Worm (Caenorhabditis elegans) whole organism, young adult: ENCODE results near the gene ZK177.11.
"Not testable (repeated sequence)": the region's sequence is repeated elsewhere in the genome, so short reads cannot be mapped to it uniquely, and the experiment has no call there.

Experiments used
- C06A6.2 ChIP-seq: fragments of 200-800 bp; sonication (Bioruptor generic); conservative IDR thresholded peaks from 2 replicates; pipeline ENCODE4 v1.3.6; 2022; ENCODE audit warnings: missing genetic modification characterization, missing compliant biosample characterization
- D2030.7 ChIP-seq: fragments of 200-800 bp; sonication (Bioruptor generic); IDR thresholded peaks from 2 replicates; pipeline ENCODE4 v1.3.6; 2022; ENCODE audit warnings: missing genetic modification reagents, missing genetic modification characterization, missing compliant biosample characterization
- F37B4.10 ChIP-seq: fragments of 200-800 bp; sonication (Bioruptor generic); IDR thresholded peaks from 2 replicates; pipeline ENCODE4 v1.3.6; 2022; ENCODE audit warnings: missing genetic modification characterization, missing compliant biosample characterization
- F49E8.2 ChIP-seq: sonication (generic microtip); optimal IDR thresholded peaks from 3 replicates; lab custom pipeline; 2017; ENCODE audit warnings: missing genetic modification characterization, mild to moderate bottlenecking, missing compliant biosample characterization, antibody characterized with exemption, moderate library complexity; ENCODE audit not compliant: insufficient read depth
- F55B11.4 ChIP-seq: sonication (generic microtip); optimal IDR thresholded peaks from 2 replicates; lab custom pipeline; 2016; ENCODE audit warnings: missing compliant biosample characterization, missing genetic modification characterization, borderline replicate concordance; ENCODE audit not compliant: insufficient read depth
- T07F8.4 ChIP-seq: sonication (generic microtip); optimal IDR thresholded peaks from 2 replicates; lab custom pipeline; 2016; ENCODE audit warnings: mild to moderate bottlenecking, missing genetic modification characterization, moderate library complexity, missing compliant biosample characterization
- ZK185.1 ChIP-seq: sonication (generic microtip); optimal IDR thresholded peaks from 2 replicates; lab custom pipeline; 2016; ENCODE audit warnings: mild to moderate bottlenecking, missing genetic modification characterization, missing compliant biosample characterization; ENCODE audit not compliant: poor library complexity, severe bottlenecking
- aptf-2 ChIP-seq: fragments of 200-800 bp; sonication (Bioruptor generic); conservative IDR thresholded peaks from 2 replicates; pipeline ENCODE4 v1.3.6; 2022; ENCODE audit warnings: missing genetic modification reagents, missing genetic modification characterization, missing compliant biosample characterization
- atf-7 ChIP-seq: sonication (generic microtip); optimal IDR thresholded peaks from 2 replicates; lab custom pipeline; 2017; ENCODE audit warnings: mild to moderate bottlenecking, missing genetic modification characterization, missing compliant biosample characterization
- attf-3 ChIP-seq: fragments of 200-800 bp; sonication (Bioruptor generic); conservative IDR thresholded peaks from 2 replicates; pipeline ENCODE4 v1.3.6; 2022; ENCODE audit warnings: missing genetic modification reagents, missing genetic modification characterization, missing compliant biosample characterization
- attf-6 ChIP-seq: fragments of 200-800 bp; sonication (Bioruptor generic); IDR thresholded peaks from 2 replicates; pipeline ENCODE4 v1.3.6; 2022; ENCODE audit warnings: missing genetic modification reagents, missing genetic modification characterization, missing compliant biosample characterization
- ccch-3 ChIP-seq: fragments of 200-800 bp; sonication (Bioruptor generic); optimal IDR thresholded peaks from 2 replicates; lab custom pipeline; 2018; ENCODE audit warnings: mild to moderate bottlenecking, missing genetic modification characterization, missing compliant biosample characterization
- cebp-2 ChIP-seq: fragments of 200-800 bp; sonication (Bioruptor generic); IDR thresholded peaks from 2 replicates; pipeline ENCODE4 v1.3.6; 2022; ENCODE audit warnings: missing genetic modification characterization, missing compliant biosample characterization
- ceh-58 ChIP-seq: fragments of 200-800 bp; sonication (Bioruptor generic); IDR thresholded peaks from 2 replicates; pipeline ENCODE4 v1.3.6; 2022; ENCODE audit warnings: missing genetic modification characterization, missing compliant biosample characterization
- ceh-91 ChIP-seq: fragments of 200-800 bp; sonication (Bioruptor generic); IDR thresholded peaks from 2 replicates; pipeline ENCODE4 v1.3.6; 2022; ENCODE audit warnings: missing genetic modification reagents, missing genetic modification characterization, missing compliant biosample characterization
- dpff-1 ChIP-seq: sonication (generic microtip); optimal IDR thresholded peaks from 2 replicates; lab custom pipeline; 2017; ENCODE audit warnings: mild to moderate bottlenecking, missing genetic modification characterization, missing compliant biosample characterization
- efl-1 ChIP-seq: fragments of 150-350 bp; optimal IDR thresholded peaks from 2 replicates; lab custom pipeline; 2014; ENCODE audit warnings: missing biosample characterization, missing genetic modification reagents, missing genetic modification characterization
- egrh-3 ChIP-seq: fragments of 200-800 bp; sonication (Bioruptor generic); IDR thresholded peaks from 2 replicates; pipeline ENCODE4 v1.3.6; 2022; ENCODE audit warnings: missing genetic modification reagents, missing genetic modification characterization, missing compliant biosample characterization
- hmg-1.2 ChIP-seq: fragments of 200-800 bp; sonication (Bioruptor generic); IDR thresholded peaks from 2 replicates; pipeline ENCODE4 v1.3.6; 2022; ENCODE audit warnings: missing genetic modification reagents, missing genetic modification characterization, missing compliant biosample characterization
- hrde-1 ChIP-seq: sonication (generic microtip); optimal IDR thresholded peaks from 2 replicates; lab custom pipeline; 2016; ENCODE audit warnings: missing genetic modification characterization, mild to moderate bottlenecking, missing compliant biosample characterization, moderate library complexity, missing genotype, missing genetic modification reagents, borderline replicate concordance
- lag-1 ChIP-seq: fragments of 200-800 bp; sonication (Bioruptor generic); IDR thresholded peaks from 2 replicates; pipeline ENCODE4 v1.3.6; 2022; ENCODE audit warnings: missing genetic modification reagents, missing genetic modification characterization, missing compliant biosample characterization
- lin-40 ChIP-seq: sonication (generic microtip); optimal IDR thresholded peaks from 2 replicates; lab custom pipeline; 2016; ENCODE audit warnings: missing genetic modification characterization, mild to moderate bottlenecking, missing compliant biosample characterization, missing genotype, missing genetic modification reagents
- lir-1 ChIP-seq: fragments of 200-800 bp; sonication (Bioruptor generic); conservative IDR thresholded peaks from 2 replicates; pipeline ENCODE4 v1.3.6; 2022; ENCODE audit warnings: missing genetic modification reagents, missing genetic modification characterization, missing compliant biosample characterization
- nhr-27 ChIP-seq: fragments of 200-800 bp; sonication (Bioruptor generic); optimal IDR thresholded peaks from 2 replicates; lab custom pipeline; 2018; ENCODE audit warnings: mild to moderate bottlenecking, missing genetic modification characterization, moderate library complexity, missing compliant biosample characterization
- rpc-1 ChIP-seq, 2 experiments: fragments of 150-350 bp in 1 of 2; sonication (generic microtip) in 1 of 2; optimal IDR thresholded peaks; 2 replicates each; lab custom pipeline; 2014 to 2018; ENCODE audit warnings: missing biosample characterization in 1 of 2, missing genetic modification characterization in 1 of 2, missing genetic modification reagents in 1 of 2, missing genotype in 1 of 2
- snpc-3.4 ChIP-seq: sonication (generic microtip); optimal IDR thresholded peaks from 2 replicates; lab custom pipeline; 2017; ENCODE audit warnings: missing genetic modification characterization, mild to moderate bottlenecking, missing compliant biosample characterization, antibody characterized with exemption, moderate library complexity, missing genotype, missing genetic modification reagents
- snpc-4 ChIP-seq, 5 experiments: fragments of 150-350 bp in 1 of 5; sonication (generic microtip) in 4 of 5; optimal IDR thresholded peaks; 2 replicates each; lab custom pipeline; 2014 to 2018; ENCODE audit warnings: missing genetic modification characterization in 5 of 5, missing biosample characterization in 3 of 5, antibody characterized with exemption in 2 of 5, mild to moderate bottlenecking in 2 of 5, missing compliant biosample characterization in 2 of 5, missing genotype in 2 of 5, moderate library complexity in 2 of 5, missing genetic modification reagents in 1 of 5
- sptf-2 ChIP-seq: fragments of 200-800 bp; sonication (Bioruptor generic); optimal IDR thresholded peaks from 2 replicates; lab custom pipeline; 2018; ENCODE audit warnings: mild to moderate bottlenecking, missing genetic modification characterization, missing compliant biosample characterization
- unc-130 ChIP-seq: sonication (generic microtip); optimal IDR thresholded peaks from 2 replicates; lab custom pipeline; 2016; ENCODE audit warnings: missing genetic modification reagents, missing genetic modification characterization, missing compliant biosample characterization

Gene ZK177.11

ce11 chrII:5531855-5532328, 9.2 kb downstream of the ZK177.11 start, which contains the start of gene C17C3.9:
C17C3.9 (minus strand) TSS chrII:5532278.
- TF ChIP-seq ceh-58 (GFP tag; lab: Robert Waterston, UW) (no peak), lin-40 (tag; lab: Kevin White, UChicago) (no peak), hmg-1.2 (GFP tag; lab: Robert Waterston, UW) (no peak), hrde-1 (tag; lab: Kevin White, UChicago) (no peak), sptf-2 (no peak), ceh-91 (GFP tag; lab: Robert Waterston, UW) (no peak), nhr-27 (no peak), unc-130 (GFP tag; lab: Kevin White, UChicago) (no peak), atf-7 (no peak), T07F8.4 (tag; lab: Kevin White, UChicago) (no peak), C06A6.2 (no peak), snpc-4 (GFP tag; optimal IDR thresholded peaks at IDR 0.05; lab: Kevin White, UChicago) (no peak), snpc-4 (tag; optimal IDR thresholded peaks at IDR 0.05; lab: Kevin White, UChicago) (no peak), attf-6 (GFP tag; lab: Robert Waterston, UW) (no peak)
- TF ChIP-seq, all 124 proteins: peak for 0

- no peak for TF ChIP-seq F37B4.10 (GFP tag; lab: Robert Waterston, UW)
- TF ChIP-seq egrh-3, result no peak
- TF ChIP-seq D2030.7 (GFP tag; lab: Robert Waterston, UW), result no peak
- TF ChIP-seq aptf-2 (GFP tag; lab: Robert Waterston, UW), result no peak
- no peak for TF ChIP-seq snpc-3.4
Observed at ce11 chrII:5533642-5534041, 10.9 kb downstream of the ZK177.11 start, which contains the start of gene hlh-26. hlh-26 (minus strand) TSS chrII:5533742.

ce11 chrII:5534939-5535338, 12.2 kb downstream of the ZK177.11 start, which contains the start of gene hlh-25:
hlh-25 (plus strand) TSS chrII:5535239.
- TF ChIP-seq rpc-1 (optimal IDR thresholded peaks at IDR 0.05; lab: Kevin White, UChicago); rpc-1 (tag; optimal IDR thresholded peaks at IDR 0.05; lab: Kevin White, UChicago); attf-6 (GFP tag; lab: Robert Waterston, UW); ccch-3 (GFP tag; lab: Kevin White, UChicago): not testable (repeated sequence)

- no peak for TF ChIP-seq cebp-2
- TF ChIP-seq attf-3 (GFP tag; lab: Robert Waterston, UW), result peak; percentile 39; the same call in 1 of the 2 replicates
- no peak for TF ChIP-seq ZK185.1
- TF ChIP-seq F55B11.4, result no peak
- TF ChIP-seq aptf-2 (GFP tag; lab: Robert Waterston, UW), result no peak
- TF ChIP-seq unc-130 (GFP tag; lab: Kevin White, UChicago), result no peak
Observed at ce11 chrII:5537078-5537477, 14.3 kb downstream of the ZK177.11 start.

ce11 chrII:5537524-5537923, 14.8 kb downstream of the ZK177.11 start, which contains the start of gene C17C3.11:
C17C3.11 (plus strand) TSS chrII:5537824.
- TF ChIP-seq egrh-3, result no peak
- TF ChIP-seq lir-1, result no peak
- no peak for TF ChIP-seq ceh-91 (GFP tag; lab: Robert Waterston, UW)
- TF ChIP-seq F49E8.2 (tag; lab: Kevin White, UChicago), result no peak
- TF ChIP-seq dpff-1, result no peak
- no peak for TF ChIP-seq efl-1
- no peak for TF ChIP-seq F37B4.10 (GFP tag; lab: Robert Waterston, UW)
- TF ChIP-seq lag-1 (GFP tag; lab: Robert Waterston, UW), result no peak
- TF ChIP-seq unc-130 (GFP tag; lab: Kevin White, UChicago), result no peak
- TF ChIP-seq, all 124 proteins: peak for 0
